Worm (Caenorhabditis elegans) whole organism, L4 larva: ENCODE data around the gene trpp-6.

Experiments used
- F49E8.2 ChIP-seq: sonication (generic microtip); optimal IDR thresholded peaks from 2 replicates; lab custom pipeline; 2016; ENCODE audit warnings: missing compliant biosample characterization, mild to moderate bottlenecking, missing genetic modification characterization, borderline replicate concordance
- ama-1 ChIP-seq: fragments of 150-350 bp; optimal IDR thresholded peaks from 2 replicates; lab custom pipeline; 2014; ENCODE audit warnings: inconsistent platforms, mixed read lengths
- ceh-28 ChIP-seq: fragments of 150-350 bp; optimal IDR thresholded peaks from 2 replicates; lab custom pipeline; 2014; ENCODE audit warnings: missing biosample characterization, missing genetic modification reagents, missing genetic modification characterization
- mdl-1 ChIP-seq, 2 experiments: fragments of 150-350 bp in 1 of 2; sonication (generic microtip) in 1 of 2; optimal IDR thresholded peaks; 2 replicates each; lab custom pipeline; 2014 to 2017; ENCODE audit warnings: missing biosample characterization in 2 of 2, missing genetic modification characterization in 2 of 2
- snpc-4 ChIP-seq: fragments of 150-350 bp; optimal IDR thresholded peaks from 2 replicates; lab custom pipeline; 2014; ENCODE audit warnings: missing biosample characterization, missing genetic modification characterization

ce11 chrV:10000760-10001159 is 9.1 kb downstream of the trpp-6 start, which contains the start of gene K08H10.10:
- no peak for TF ChIP-seq snpc-4 (tag; lab: Kevin White, UChicago)
- no peak for TF ChIP-seq F49E8.2 (tag; lab: Kevin White, UChicago)
- TF ChIP-seq ama-1 (lab: Kevin White, UChicago): no peak
- no peak for TF ChIP-seq mdl-1 (tag; optimal IDR thresholded peaks at IDR 0.05; lab: Kevin White, UChicago)
- TF ChIP-seq ceh-28 (tag; lab: Kevin White, UChicago): no peak
